Worm (Caenorhabditis elegans) whole organism, midembryonic: ENCODE results near the gene R04E5.8.

Source experiments
- T22C8.4 ChIP-seq: fragments of 200-800 bp; sonication (Bioruptor generic); IDR thresholded peaks from 2 replicates; pipeline ENCODE4 v1.3.6; 2022; ENCODE audit warnings: missing genetic modification characterization, missing compliant biosample characterization
- flt-1 ChIP-seq: fragments of 200-800 bp; sonication (Bioruptor generic); IDR thresholded peaks from 2 replicates; pipeline ENCODE4 v1.3.6; 2022; ENCODE audit warnings: missing genetic modification characterization, missing compliant biosample characterization
- ref-1 ChIP-seq: fragments of 200-800 bp; sonication (Bioruptor generic); conservative IDR thresholded peaks from 2 replicates; pipeline ENCODE4 v1.3.6; 2022; ENCODE audit warnings: missing genetic modification reagents, missing genetic modification characterization, missing compliant biosample characterization
- tab-1 ChIP-seq: fragments of 200-800 bp; sonication (Bioruptor generic); IDR thresholded peaks from 2 replicates; pipeline ENCODE4 v1.3.6; 2022; ENCODE audit warnings: missing genetic modification characterization, missing compliant biosample characterization
- ztf-29 ChIP-seq: fragments of 200-800 bp; sonication (Bioruptor generic); IDR thresholded peaks from 2 replicates; pipeline ENCODE4 v1.3.6; 2022; ENCODE audit warnings: missing genetic modification reagents, missing genetic modification characterization, missing compliant biosample characterization

DNA sequence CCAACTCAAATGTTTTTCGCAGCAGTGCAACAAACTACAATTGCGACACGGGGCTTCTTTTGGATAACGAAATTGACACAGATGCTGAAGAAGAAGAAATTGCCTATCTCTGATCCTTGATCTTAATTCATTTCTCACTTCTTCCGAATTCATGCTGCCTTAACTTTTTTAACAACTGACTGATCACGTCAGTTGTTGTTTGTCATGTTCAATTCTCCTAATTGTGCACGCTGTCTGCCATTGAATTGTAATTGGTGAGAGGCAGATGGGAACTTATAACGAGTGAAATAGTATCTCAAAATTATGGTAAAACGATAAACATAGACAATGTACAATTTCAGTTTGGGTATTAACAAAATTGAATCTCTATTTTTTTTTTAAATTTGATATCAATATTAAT lies 19.2 kb downstream of the R04E5.8 start:
- TF ChIP-seq ztf-29 (GFP tag; lab: Robert Waterston, UW) (no peak), T22C8.4 (GFP tag; lab: Robert Waterston, UW) (no peak), ref-1 (GFP tag; lab: Robert Waterston, UW) (no peak), tab-1 (GFP tag; lab: Robert Waterston, UW) (no peak), flt-1 (GFP tag; lab: Robert Waterston, UW) (no peak)
